Fruit fly (Drosophila melanogaster) whole organism, embryonic: ENCODE data around the gene sdt.

ENCODE experiments used
- Atf3 ChIP-seq: fragments of 200-800 bp; sonication (Bioruptor generic); optimal IDR thresholded peaks from 3 replicates; lab custom pipeline; 2016; ENCODE audit warnings: missing biosample characterization, missing genetic modification characterization
- Awh ChIP-seq: fragments of 200-800 bp; sonication (Bioruptor generic); IDR thresholded peaks from 2 replicates; pipeline ENCODE4, ENCODE4 v1.3.6; 2022; ENCODE audit warnings: missing biosample characterization, missing genetic modification characterization
- Bgb ChIP-seq: fragments of 200-800 bp; sonication (Bioruptor generic); IDR thresholded peaks from 2 replicates; pipeline ENCODE4 v1.3.6; 2022; ENCODE audit warnings: missing biosample characterization, missing genetic modification characterization; ENCODE audit not compliant: partially characterized antibody
- BtbVII ChIP-seq: fragments of 200-800 bp; sonication (Bioruptor generic); optimal IDR thresholded peaks from 3 replicates; lab custom pipeline; 2017; ENCODE audit warnings: missing biosample characterization, mild to moderate bottlenecking, missing genetic modification characterization
- C15 ChIP-seq: fragments of 200-800 bp; sonication (Bioruptor generic); IDR thresholded peaks from 3 replicates; pipeline ENCODE4 v1.3.6; 2022; ENCODE audit warnings: missing biosample characterization, missing genetic modification characterization
- CG11504 ChIP-seq: fragments of 200-800 bp; sonication (Bioruptor generic); optimal IDR thresholded peaks from 3 replicates; lab custom pipeline; 2019; ENCODE audit warnings: missing biosample characterization, mild to moderate bottlenecking, missing genetic modification characterization, moderate library complexity
- CG13123 ChIP-seq: fragments of 200-800 bp; sonication (Bioruptor generic); optimal IDR thresholded peaks from 2 replicates; lab custom pipeline; 2016; ENCODE audit warnings: missing biosample characterization, missing genetic modification characterization
- CG14050 ChIP-seq: fragments of 200-800 bp; sonication (Bioruptor generic); IDR thresholded peaks from 3 replicates; pipeline ENCODE4 v1.3.6; 2022; ENCODE audit warnings: missing biosample characterization, missing genetic modification characterization
- CG1602 ChIP-seq: fragments of 200-800 bp; sonication (Bioruptor generic); optimal IDR thresholded peaks from 3 replicates; lab custom pipeline; 2016; ENCODE audit warnings: missing biosample characterization, missing genetic modification characterization
- CG17829 ChIP-seq: fragments of 200-800 bp; optimal IDR thresholded peaks from 2 replicates; lab custom pipeline; 2019; ENCODE audit warnings: missing biosample characterization, mild to moderate bottlenecking, missing genetic modification characterization, moderate library complexity
- CG32767 ChIP-seq: fragments of 200-800 bp; sonication (Bioruptor generic); IDR thresholded peaks from 2 replicates; pipeline ENCODE4 v1.3.6; 2022; ENCODE audit warnings: missing biosample characterization, missing genetic modification characterization
- CG32772 ChIP-seq: fragments of 200-800 bp; sonication (Bioruptor generic); IDR thresholded peaks from 2 replicates; pipeline ENCODE4 v1.3.6; 2022; ENCODE audit warnings: missing biosample characterization, missing genetic modification characterization
- CG3838 ChIP-seq: fragments of 200-800 bp; sonication (Bioruptor generic); optimal IDR thresholded peaks from 3 replicates; lab custom pipeline; 2016; ENCODE audit warnings: missing biosample characterization, missing genetic modification characterization
- CG4424 ChIP-seq: fragments of 200-800 bp; sonication (Bioruptor generic); optimal IDR thresholded peaks from 3 replicates; lab custom pipeline; 2016; ENCODE audit warnings: missing biosample characterization, missing genetic modification characterization
- CG4820 ChIP-seq: fragments of 200-800 bp; sonication (Bioruptor generic); optimal IDR thresholded peaks from 3 replicates; lab custom pipeline; 2016; ENCODE audit warnings: missing biosample characterization, missing genetic modification characterization
- CG6254 ChIP-seq: fragments of 200-800 bp; sonication (Bioruptor generic); optimal IDR thresholded peaks from 3 replicates; lab custom pipeline; 2017; ENCODE audit warnings: mild to moderate bottlenecking, missing biosample characterization, missing genetic modification reagents, missing genetic modification characterization
- CG8359 ChIP-seq: fragments of 200-800 bp; sonication (Bioruptor generic); optimal IDR thresholded peaks from 2 replicates; lab custom pipeline; 2017; ENCODE audit warnings: missing biosample characterization, mild to moderate bottlenecking, missing genetic modification characterization, borderline replicate concordance
- CG8388 ChIP-seq: fragments of 200-800 bp; sonication (Bioruptor generic); optimal IDR thresholded peaks from 2 replicates; lab custom pipeline; 2019; ENCODE audit warnings: missing biosample characterization, mild to moderate bottlenecking, missing genetic modification characterization, moderate library complexity
- Deaf1 ChIP-seq: fragments of 200-800 bp; optimal IDR thresholded peaks from 3 replicates; lab custom pipeline; 2019; ENCODE audit warnings: missing biosample characterization, mild to moderate bottlenecking, missing genetic modification characterization, moderate library complexity
- Doc2 ChIP-seq: fragments of 200-800 bp; sonication (Bioruptor generic); IDR thresholded peaks from 2 replicates; pipeline ENCODE4 v1.3.6; 2022; ENCODE audit warnings: missing biosample characterization, missing genetic modification characterization
- Dp ChIP-seq: fragments of 200-800 bp; sonication (Bioruptor generic); optimal IDR thresholded peaks from 2 replicates; lab custom pipeline; 2018; ENCODE audit warnings: missing biosample characterization, mild to moderate bottlenecking, missing genetic modification characterization, moderate library complexity
- E2f1 ChIP-seq: fragments of 200-800 bp; sonication (Bioruptor generic); IDR thresholded peaks from 2 replicates; pipeline ENCODE4 v1.3.6; 2022; ENCODE audit warnings: missing biosample characterization, missing genetic modification characterization
- Gug ChIP-seq: fragments of 200-800 bp; sonication (Bioruptor generic); IDR thresholded peaks from 4 replicates; pipeline ENCODE4 v1.3.6; 2022; ENCODE audit warnings: missing biosample characterization, missing genetic modification characterization
- HHEX ChIP-seq: fragments of 200-800 bp; sonication (Bioruptor generic); optimal IDR thresholded peaks from 3 replicates; lab custom pipeline; 2017; ENCODE audit warnings: missing biosample characterization, mild to moderate bottlenecking, missing genetic modification characterization, missing genetic modification reagents
- Jarid2 ChIP-seq: fragments of 200-800 bp; sonication (Bioruptor generic); optimal IDR thresholded peaks from 3 replicates; lab custom pipeline; 2017; ENCODE audit warnings: mild to moderate bottlenecking, missing biosample characterization, missing genetic modification reagents, missing genetic modification characterization
- MESR4 ChIP-seq: fragments of 200-800 bp; sonication (Bioruptor generic); optimal IDR thresholded peaks from 2 replicates; lab custom pipeline; 2018; ENCODE audit warnings: missing biosample characterization, mild to moderate bottlenecking, missing genetic modification characterization, moderate library complexity
- NfI ChIP-seq: fragments of 200-800 bp; sonication (Bioruptor generic); optimal IDR thresholded peaks from 3 replicates; lab custom pipeline; 2018; ENCODE audit warnings: missing biosample characterization, mild to moderate bottlenecking, missing genetic modification characterization, moderate library complexity
- Opbp ChIP-seq: fragments of 200-800 bp; sonication (Bioruptor generic); IDR thresholded peaks from 3 replicates; pipeline ENCODE4 v1.3.6; 2022; ENCODE audit warnings: missing biosample characterization, missing genetic modification characterization; ENCODE audit not compliant: partially characterized antibody
- PHDP ChIP-seq: fragments of 200-800 bp; sonication (Bioruptor generic); optimal IDR thresholded peaks from 3 replicates; lab custom pipeline; 2018; ENCODE audit warnings: missing biosample characterization, mild to moderate bottlenecking, missing genetic modification characterization, moderate library complexity
- Ptx1 ChIP-seq: fragments of 200-800 bp; sonication (Bioruptor generic); IDR thresholded peaks from 2 replicates; pipeline ENCODE4 v1.3.6; 2022; ENCODE audit warnings: missing biosample characterization, missing genetic modification characterization
- Sox102F ChIP-seq: fragments of 200-800 bp; sonication (Bioruptor generic); optimal IDR thresholded peaks from 2 replicates; lab custom pipeline; 2018; ENCODE audit warnings: missing biosample characterization, mild to moderate bottlenecking, missing genetic modification characterization, moderate library complexity
- Taf1 ChIP-seq: fragments of 200-800 bp; sonication (Bioruptor generic); IDR thresholded peaks from 2 replicates; pipeline ENCODE4 v1.3.6; 2022; ENCODE audit warnings: missing biosample characterization, missing genetic modification characterization
- YL-1 ChIP-seq: fragments of 200-800 bp; sonication (Bioruptor generic); optimal IDR thresholded peaks from 3 replicates; lab custom pipeline; 2017; ENCODE audit warnings: missing biosample characterization, mild to moderate bottlenecking, missing genetic modification characterization
- ab ChIP-seq: fragments of 200-800 bp; sonication (Bioruptor generic); optimal IDR thresholded peaks from 2 replicates; lab custom pipeline; 2016; ENCODE audit warnings: missing biosample characterization, missing genetic modification characterization
- aop ChIP-seq: fragments of 200-800 bp; sonication (Bioruptor generic); IDR thresholded peaks from 2 replicates; pipeline ENCODE4 v1.3.6; 2022; ENCODE audit warnings: missing biosample characterization, missing genetic modification characterization
- dan ChIP-seq: fragments of 200-800 bp; sonication (Bioruptor generic); IDR thresholded peaks from 2 replicates; pipeline ENCODE4 v1.3.6; 2022; ENCODE audit warnings: missing biosample characterization, missing genetic modification characterization
- dmrt11E ChIP-seq: fragments of 200-800 bp; sonication (Bioruptor generic); optimal IDR thresholded peaks from 3 replicates; lab custom pipeline; 2018; ENCODE audit warnings: missing biosample characterization, mild to moderate bottlenecking, missing genetic modification characterization, moderate library complexity
- dmrt99B ChIP-seq: fragments of 200-800 bp; sonication (Bioruptor generic); optimal IDR thresholded peaks from 2 replicates; lab custom pipeline; 2018; ENCODE audit warnings: missing biosample characterization, mild to moderate bottlenecking, missing genetic modification characterization, moderate library complexity
- emc ChIP-seq: fragments of 200-800 bp; sonication (Bioruptor generic); optimal IDR thresholded peaks from 2 replicates; lab custom pipeline; 2016; ENCODE audit warnings: missing biosample characterization, missing genetic modification characterization
- ems ChIP-seq: fragments of 200-800 bp; sonication (Bioruptor generic); optimal IDR thresholded peaks from 3 replicates; lab custom pipeline; 2016; ENCODE audit warnings: missing biosample characterization, missing genetic modification characterization
- gcm ChIP-seq: fragments of 200-800 bp; sonication (Bioruptor generic); optimal IDR thresholded peaks from 2 replicates; lab custom pipeline; 2019; ENCODE audit warnings: missing biosample characterization, mild to moderate bottlenecking, missing genetic modification characterization, moderate library complexity
- ind ChIP-seq: fragments of 200-800 bp; sonication (Bioruptor generic); optimal IDR thresholded peaks from 3 replicates; lab custom pipeline; 2016; ENCODE audit warnings: missing biosample characterization, missing genetic modification characterization
- luna ChIP-seq: fragments of 200-800 bp; sonication (Bioruptor generic); optimal IDR thresholded peaks from 2 replicates; lab custom pipeline; 2016; ENCODE audit warnings: missing biosample characterization, missing genetic modification characterization
- mirr ChIP-seq: fragments of 200-800 bp; sonication (Bioruptor generic); optimal IDR thresholded peaks from 3 replicates; lab custom pipeline; 2018; ENCODE audit warnings: missing biosample characterization, mild to moderate bottlenecking, missing genetic modification characterization
- salm ChIP-seq: fragments of 200-800 bp; sonication (Bioruptor generic); optimal IDR thresholded peaks from 2 replicates; lab custom pipeline; 2018; ENCODE audit warnings: missing biosample characterization, mild to moderate bottlenecking, missing genetic modification characterization
- sd ChIP-seq: fragments of 200-800 bp; sonication (Bioruptor generic); optimal IDR thresholded peaks from 3 replicates; lab custom pipeline; 2018; ENCODE audit warnings: missing biosample characterization, mild to moderate bottlenecking, missing genetic modification characterization, moderate library complexity
- sens-2 ChIP-seq: fragments of 200-800 bp; sonication (Bioruptor generic); IDR thresholded peaks from 2 replicates; pipeline ENCODE4 v1.3.6; 2022; ENCODE audit warnings: missing biosample characterization, missing genetic modification characterization
- slp2 ChIP-seq: fragments of 200-800 bp; sonication (Bioruptor generic); optimal IDR thresholded peaks from 2 replicates; lab custom pipeline; 2016; ENCODE audit warnings: missing biosample characterization, missing genetic modification characterization
- sob ChIP-seq: fragments of 200-800 bp; sonication (Bioruptor generic); IDR thresholded peaks from 2 replicates; pipeline ENCODE4 v1.3.6; 2022; ENCODE audit warnings: missing biosample characterization, missing genetic modification characterization
- trh ChIP-seq: fragments of 200-800 bp; sonication (Bioruptor generic); optimal IDR thresholded peaks from 2 replicates; lab custom pipeline; 2016; ENCODE audit warnings: missing biosample characterization, missing genetic modification characterization
- unc-4 ChIP-seq: fragments of 200-800 bp; sonication (Bioruptor generic); IDR thresholded peaks from 2 replicates; pipeline ENCODE4 v1.3.6; 2022; ENCODE audit warnings: missing biosample characterization, missing genetic modification characterization; ENCODE audit not compliant: partially characterized antibody
- vfl ChIP-seq: fragments of 200-800 bp; sonication (Bioruptor generic); optimal IDR thresholded peaks from 2 replicates; lab custom pipeline; 2016; ENCODE audit warnings: missing biosample characterization, missing genetic modification characterization

sdt gene

dm6 chrX:8233167-8233566 is 54.8 kb downstream of the sdt start (continued):
- no peak for TF ChIP-seq Sox102F (GFP tag; lab: Kevin White, UChicago)
- peak; percentile 3 for TF ChIP-seq dmrt99B
- no peak for TF ChIP-seq aop (GFP tag; lab: Robert Waterston, UW)
- TF ChIP-seq Gug (GFP tag; lab: Robert Waterston, UW): no peak; the same call in 3 of the 4 replicates
- no peak for TF ChIP-seq CG14050
- no peak for TF ChIP-seq Awh (GFP tag; lab: Robert Waterston, UW)
- no peak for TF ChIP-seq HHEX
- no peak for TF ChIP-seq trh (GFP tag; lab: Kevin White, UChicago)
- peak; percentile 14 for TF ChIP-seq NfI (GFP tag; lab: Kevin White, UChicago)
- TF ChIP-seq Ptx1: no peak
- no peak for TF ChIP-seq CG13123 (GFP tag; lab: Kevin White, UChicago)
- TF ChIP-seq ab (GFP tag; lab: Kevin White, UChicago): no peak
- no peak for TF ChIP-seq luna (GFP tag; lab: Kevin White, UChicago)
- no peak for TF ChIP-seq slp2 (GFP tag; lab: Kevin White, UChicago)
- TF ChIP-seq gcm (GFP tag; lab: Kevin White, UChicago): no peak
- no peak for TF ChIP-seq dan (GFP tag; lab: Robert Waterston, UW)
- TF ChIP-seq Bgb (GFP tag; lab: Robert Waterston, UW): no peak
- TF ChIP-seq Doc2 (GFP tag; lab: Robert Waterston, UW): no peak
- TF ChIP-seq CG6254 (GFP tag; lab: Kevin White, UChicago): no peak
- TF ChIP-seq CG1602: no peak
- TF ChIP-seq MESR4 (GFP tag; lab: Kevin White, UChicago): no peak
- TF ChIP-seq mirr (GFP tag; lab: Kevin White, UChicago): peak; percentile 41
- no peak for TF ChIP-seq Dp (GFP tag; lab: Kevin White, UChicago)
- no peak for TF ChIP-seq C15 (GFP tag; lab: Robert Waterston, UW)
- peak; percentile 11 for TF ChIP-seq ind
- TF ChIP-seq dmrt11E: no peak
- TF ChIP-seq CG32772 (GFP tag; lab: Robert Waterston, UW): peak; percentile 35; the same call in 1 of the 2 replicates
- TF ChIP-seq CG4424 (GFP tag; lab: Kevin White, UChicago): no peak
- peak; percentile 32 for TF ChIP-seq sd (tag; lab: Kevin White, UChicago)
- no peak for TF ChIP-seq sens-2
- TF ChIP-seq CG8359 (GFP tag; lab: Kevin White, UChicago): no peak
- no peak for TF ChIP-seq CG8388
- TF ChIP-seq CG17829: no peak
- no peak for TF ChIP-seq vfl (GFP tag; lab: Kevin White, UChicago)
- no peak for TF ChIP-seq Deaf1
- TF ChIP-seq sob: peak; percentile 52; the same call in 1 of the 2 replicates
- no peak for TF ChIP-seq unc-4 (GFP tag; lab: Robert Waterston, UW)
- no peak for TF ChIP-seq Jarid2 (GFP tag; lab: Kevin White, UChicago)
- TF ChIP-seq CG4820 (GFP tag; lab: Kevin White, UChicago): no peak
- TF ChIP-seq PHDP: no peak
- no peak for TF ChIP-seq E2f1
- no peak; the same call in 1 of the 2 replicates for TF ChIP-seq Taf1
- no peak for TF ChIP-seq Atf3 (GFP tag; lab: Kevin White, UChicago)
- TF ChIP-seq ems (GFP tag; lab: Kevin White, UChicago): no peak
- no peak for TF ChIP-seq salm (tag; lab: Kevin White, UChicago)
- TF ChIP-seq YL-1 (GFP tag; lab: Kevin White, UChicago): no peak
- no peak for TF ChIP-seq CG3838
- no peak for TF ChIP-seq CG11504
- TF ChIP-seq Opbp (GFP tag; lab: Robert Waterston, UW): no peak
- TF ChIP-seq CG32767 (GFP tag; lab: Robert Waterston, UW): no peak
- no peak for TF ChIP-seq BtbVII
- no peak for TF ChIP-seq emc
